Fruit fly (Drosophila melanogaster) whole organism, prepupa: ENCODE results near the gene sro.

Experiments
- Blimp-1 ChIP-seq: fragments of 200-800 bp; sonication (Bioruptor generic); optimal IDR thresholded peaks from 3 replicates; lab custom pipeline; 2017; ENCODE audit warnings: missing biosample characterization, missing genetic modification characterization, mild to moderate bottlenecking, moderate library complexity, missing genetic modification reagents
- CG10669 ChIP-seq: fragments of 200-800 bp; sonication (Bioruptor generic); optimal IDR thresholded peaks from 3 replicates; lab custom pipeline; 2018; ENCODE audit warnings: missing biosample characterization, mild to moderate bottlenecking, missing genetic modification characterization, moderate library complexity
- CG11294 ChIP-seq: fragments of 200-800 bp; sonication (Bioruptor generic); IDR thresholded peaks from 2 replicates; pipeline ENCODE4 v1.3.6; 2022; ENCODE audit warnings: missing biosample characterization, missing genetic modification characterization
- CG11762 ChIP-seq: fragments of 200-800 bp; sonication (Bioruptor generic); optimal IDR thresholded peaks from 3 replicates; lab custom pipeline; 2016; ENCODE audit warnings: missing biosample characterization, missing genetic modification characterization; ENCODE audit not compliant: insufficient read depth
- CG15336 ChIP-seq: fragments of 200-800 bp; sonication (Bioruptor generic); IDR thresholded peaks from 2 replicates; pipeline ENCODE4 v1.3.6; 2022; ENCODE audit warnings: missing biosample characterization, missing genetic modification characterization
- CG1621 ChIP-seq: fragments of 200-800 bp; sonication (Bioruptor generic); optimal IDR thresholded peaks from 3 replicates; lab custom pipeline; 2018; ENCODE audit warnings: missing biosample characterization, mild to moderate bottlenecking, missing genetic modification characterization
- CG16779 ChIP-seq: fragments of 200-800 bp; sonication (Bioruptor generic); optimal IDR thresholded peaks from 3 replicates; lab custom pipeline; 2017; ENCODE audit warnings: missing biosample characterization, mild to moderate bottlenecking, missing genetic modification characterization
- CG3032 ChIP-seq: fragments of 200-800 bp; optimal IDR thresholded peaks from 2 replicates; lab custom pipeline; 2019; ENCODE audit warnings: missing biosample characterization, mild to moderate bottlenecking, missing genetic modification characterization, moderate library complexity
- CG32006 ChIP-seq: fragments of 200-800 bp; sonication (Bioruptor generic); optimal IDR thresholded peaks from 3 replicates; lab custom pipeline; 2017; ENCODE audit warnings: missing biosample characterization, mild to moderate bottlenecking, missing genetic modification characterization
- CG3919 ChIP-seq: fragments of 200-800 bp; sonication (Bioruptor generic); optimal IDR thresholded peaks from 3 replicates; lab custom pipeline; 2016; ENCODE audit warnings: missing biosample characterization, missing genetic modification characterization
- CG4318 ChIP-seq: fragments of 200-800 bp; sonication (Bioruptor generic); optimal IDR thresholded peaks from 3 replicates; lab custom pipeline; 2017; ENCODE audit warnings: missing biosample characterization, mild to moderate bottlenecking, missing genetic modification characterization
- CG6163 ChIP-seq: fragments of 200-800 bp; sonication (Bioruptor generic); IDR thresholded peaks from 3 replicates; pipeline ENCODE4 v1.3.6; 2022; ENCODE audit warnings: missing biosample characterization, missing genetic modification characterization
- CG6808 ChIP-seq: fragments of 200-800 bp; sonication (Bioruptor generic); optimal IDR thresholded peaks from 3 replicates; lab custom pipeline; 2017; ENCODE audit warnings: missing biosample characterization, missing genetic modification characterization, mild to moderate bottlenecking, moderate library complexity, missing genetic modification reagents
- CG6854 ChIP-seq: fragments of 200-800 bp; sonication (Bioruptor generic); optimal IDR thresholded peaks from 2 replicates; lab custom pipeline; 2017; ENCODE audit warnings: missing biosample characterization, mild to moderate bottlenecking, missing genetic modification characterization
- CG7368 ChIP-seq: fragments of 200-800 bp; sonication (Bioruptor generic); optimal IDR thresholded peaks from 3 replicates; lab custom pipeline; 2016; ENCODE audit warnings: missing biosample characterization, missing genetic modification characterization
- CG8632 ChIP-seq: fragments of 200-800 bp; sonication (Bioruptor generic); optimal IDR thresholded peaks from 3 replicates; lab custom pipeline; 2016; ENCODE audit warnings: missing biosample characterization, missing genetic modification characterization
- CG9139 ChIP-seq: fragments of 200-800 bp; sonication (Bioruptor generic); optimal IDR thresholded peaks from 3 replicates; lab custom pipeline; 2017; ENCODE audit warnings: missing biosample characterization, mild to moderate bottlenecking, missing genetic modification characterization
- Eip75B ChIP-seq: fragments of 200-800 bp; sonication (Bioruptor generic); optimal IDR thresholded peaks from 3 replicates; lab custom pipeline; 2016; ENCODE audit warnings: missing biosample characterization, missing genetic modification characterization
- Eip78C ChIP-seq: fragments of 200-800 bp; sonication (Bioruptor generic); peaks from one replicate; lab custom pipeline; 2016; ENCODE audit warnings: missing biosample characterization, missing genetic modification characterization
- Eip93F ChIP-seq: fragments of 200-800 bp; sonication (Bioruptor generic); optimal IDR thresholded peaks from 2 replicates; lab custom pipeline; 2016; ENCODE audit warnings: missing biosample characterization, mild to moderate bottlenecking, missing genetic modification characterization
- Gug ChIP-seq: fragments of 200-800 bp; sonication (Bioruptor generic); IDR thresholded peaks from 2 replicates; pipeline ENCODE4 v1.3.6; 2022; ENCODE audit warnings: missing biosample characterization, missing genetic modification characterization
- Hr38 ChIP-seq: sonication (Bioruptor generic); optimal IDR thresholded peaks from 2 replicates; lab custom pipeline; 2016; ENCODE audit warnings: missing biosample characterization, missing genetic modification characterization
- Hr39 ChIP-seq: fragments of 200-800 bp; sonication (Bioruptor generic); optimal IDR thresholded peaks from 2 replicates; lab custom pipeline; 2016; ENCODE audit warnings: missing biosample characterization, missing genetic modification characterization
- Hr4 ChIP-seq: fragments of 200-800 bp; sonication (Bioruptor generic); optimal IDR thresholded peaks from 3 replicates; lab custom pipeline; 2016; ENCODE audit warnings: missing biosample characterization, missing genetic modification characterization
- Lpt ChIP-seq: fragments of 200-800 bp; sonication (Bioruptor generic); optimal IDR thresholded peaks from 3 replicates; lab custom pipeline; 2016; ENCODE audit warnings: missing biosample characterization, missing genetic modification characterization
- Met ChIP-seq: fragments of 200-800 bp; sonication (Bioruptor generic); optimal IDR thresholded peaks from 3 replicates; lab custom pipeline; 2016; ENCODE audit warnings: missing biosample characterization, missing genetic modification characterization
- OdsH ChIP-seq: fragments of 200-800 bp; sonication (Bioruptor generic); optimal IDR thresholded peaks from 3 replicates; lab custom pipeline; 2016; ENCODE audit warnings: missing biosample characterization, missing genetic modification characterization
- Smox ChIP-seq: fragments of 200-800 bp; sonication (Bioruptor generic); optimal IDR thresholded peaks from 3 replicates; lab custom pipeline; 2016; ENCODE audit warnings: missing biosample characterization, missing genetic modification characterization
- Sox102F ChIP-seq: fragments of 200-800 bp; sonication (Bioruptor generic); optimal IDR thresholded peaks from 2 replicates; lab custom pipeline; 2016; ENCODE audit warnings: missing biosample characterization, mild to moderate bottlenecking, missing genetic modification characterization
- acj6 ChIP-seq: fragments of 200-800 bp; sonication (Bioruptor generic); optimal IDR thresholded peaks from 3 replicates; lab custom pipeline; 2016; ENCODE audit warnings: missing biosample characterization, missing genetic modification characterization
- cyc ChIP-seq: fragments of 200-800 bp; sonication (Bioruptor generic); optimal IDR thresholded peaks from 3 replicates; lab custom pipeline; 2016; ENCODE audit warnings: missing biosample characterization, missing genetic modification characterization
- dsx ChIP-seq: fragments of 200-800 bp; optimal IDR thresholded peaks from 3 replicates; lab custom pipeline; 2019; ENCODE audit warnings: missing biosample characterization, mild to moderate bottlenecking, missing genetic modification characterization, moderate library complexity; ENCODE audit not compliant: poor library complexity, severe bottlenecking
- fd59A ChIP-seq: fragments of 200-800 bp; sonication (Bioruptor generic); optimal IDR thresholded peaks from 2 replicates; lab custom pipeline; 2017; ENCODE audit warnings: missing biosample characterization, mild to moderate bottlenecking, missing genetic modification characterization, missing genetic modification reagents
- net ChIP-seq: fragments of 200-800 bp; sonication (Bioruptor generic); optimal IDR thresholded peaks from 3 replicates; lab custom pipeline; 2016; ENCODE audit warnings: missing biosample characterization, missing genetic modification characterization
- pdm3 ChIP-seq: fragments of 200-800 bp; sonication (Bioruptor generic); optimal IDR thresholded peaks from 3 replicates; lab custom pipeline; 2016; ENCODE audit warnings: missing biosample characterization, missing genetic modification characterization
- svp ChIP-seq: fragments of 200-800 bp; sonication (Bioruptor generic); peaks from one replicate; lab custom pipeline; 2016; ENCODE audit warnings: missing biosample characterization, missing genetic modification characterization

Gene sro

dm6 chr3R:29758129-29758733 lies 36.2 kb upstream of the sro start (continued):
- TF ChIP-seq Eip78C (GFP tag; lab: Kevin White, UChicago) (peak; percentile 80), CG32006 (GFP tag; lab: Kevin White, UChicago) (peak; percentile 78), CG6163 (GFP tag; lab: Robert Waterston, UW) (peak; percentile 85), Eip93F (GFP tag; lab: Kevin White, UChicago) (no peak), CG9139 (GFP tag; lab: Kevin White, UChicago) (no peak), Sox102F (peak; percentile 36), CG8632 (GFP tag; lab: Kevin White, UChicago) (peak; percentile 60), cyc (GFP tag; lab: Kevin White, UChicago) (peak; percentile 39), pdm3 (peak; percentile 71), dsx (GFP tag; lab: Kevin White, UChicago) (peak; percentile 77), svp (GFP tag; lab: Kevin White, UChicago) (peak; percentile 63), net (GFP tag; lab: Kevin White, UChicago) (peak; percentile 49), Blimp-1 (no peak), CG16779 (no peak), Hr39 (GFP tag; lab: Kevin White, UChicago) (peak; percentile 43), CG7368 (GFP tag; lab: Kevin White, UChicago) (peak; percentile 49), Lpt (peak; percentile 38), CG11294 (GFP tag; lab: Robert Waterston, UW) (peak; percentile 57; the same call in 1 of the 2 replicates), CG1621 (tag; lab: Kevin White, UChicago) (peak; percentile 1)
- TF ChIP-seq, all 60 proteins: peak for 48

dm6 chr3R:29758734-29759131 lies 35.7 kb upstream of the sro start:
- no peak for TF ChIP-seq Eip93F (GFP tag; lab: Kevin White, UChicago)
- TF ChIP-seq svp (GFP tag; lab: Kevin White, UChicago) = no peak
- TF ChIP-seq net (GFP tag; lab: Kevin White, UChicago) = no peak
- TF ChIP-seq Hr38 (GFP tag; lab: Kevin White, UChicago) = no peak
- TF ChIP-seq Blimp-1 = no peak
- TF ChIP-seq CG15336 = no peak
- no peak for TF ChIP-seq CG1621 (tag; lab: Kevin White, UChicago)
- TF ChIP-seq Met (GFP tag; lab: Kevin White, UChicago) = no peak
- no peak for TF ChIP-seq fd59A (GFP tag; lab: Kevin White, UChicago)
- no peak for TF ChIP-seq Gug (GFP tag; lab: Robert Waterston, UW)
- TF ChIP-seq CG11762 (GFP tag; lab: Kevin White, UChicago) = no peak
- no peak for TF ChIP-seq Hr4 (GFP tag; lab: Kevin White, UChicago)
- no peak for TF ChIP-seq CG6854 (GFP tag; lab: Kevin White, UChicago)
- TF ChIP-seq CG4318 = no peak
- TF ChIP-seq CG3032 (tag; lab: Kevin White, UChicago) = no peak
- TF ChIP-seq Eip75B (GFP tag; lab: Kevin White, UChicago) = no peak

- TF ChIP-seq Smox (GFP tag; lab: Kevin White, UChicago) = no peak
- TF ChIP-seq CG3032 (tag; lab: Kevin White, UChicago) = peak; percentile 2
- TF ChIP-seq acj6 = no peak
- no peak for TF ChIP-seq Eip93F (GFP tag; lab: Kevin White, UChicago)
- no peak for TF ChIP-seq CG6163 (GFP tag; lab: Robert Waterston, UW)
- TF ChIP-seq CG3919 (GFP tag; lab: Kevin White, UChicago) = peak; percentile 17
- TF ChIP-seq OdsH (GFP tag; lab: Kevin White, UChicago) = peak; percentile 22
- no peak for TF ChIP-seq CG10669 (GFP tag; lab: Kevin White, UChicago)
- peak; percentile 9 for TF ChIP-seq CG6808
- TF ChIP-seq, all 60 proteins: peak for 4
Measured at dm6 chr3R:29760042-29760441, 34.4 kb upstream of the sro start.
